Worm (Caenorhabditis elegans) whole organism, mixed stage, embryonic: ENCODE results near the gene T22D1.8.

Experiments
- M03D4.4 ChIP-seq: sonication (generic microtip); optimal IDR thresholded peaks from 2 replicates; lab custom pipeline; 2017; ENCODE audit warnings: mild to moderate bottlenecking, missing genetic modification characterization, missing compliant biosample characterization
- ceh-39 ChIP-seq: fragments of 150-350 bp; optimal IDR thresholded peaks from 2 replicates; lab custom pipeline; 2014; ENCODE audit warnings: missing biosample characterization, missing genetic modification characterization
- cnd-1 ChIP-seq: fragments of 200-800 bp; sonication (Bioruptor generic); optimal IDR thresholded peaks from 2 replicates; lab custom pipeline; 2018; ENCODE audit warnings: mild to moderate bottlenecking, missing genetic modification characterization, missing compliant biosample characterization
- elt-3 ChIP-seq: fragments of 150-350 bp; optimal IDR thresholded peaks from 2 replicates; lab custom pipeline; 2014; ENCODE audit warnings: missing biosample characterization, missing genetic modification characterization
- nhr-28 ChIP-seq: fragments of 150-350 bp; optimal IDR thresholded peaks from 2 replicates; lab custom pipeline; 2014; ENCODE audit warnings: missing biosample characterization, missing genetic modification characterization
- unc-62 ChIP-seq: fragments of 150-350 bp; optimal IDR thresholded peaks from 2 replicates; lab custom pipeline; 2014; ENCODE audit warnings: missing biosample characterization, missing genetic modification reagents, missing genetic modification characterization

- TF ChIP-seq unc-62 = no peak
- no peak for TF ChIP-seq ceh-39 (tag; lab: Kevin White, UChicago)
- no peak for TF ChIP-seq cnd-1 (tag; lab: Kevin White, UChicago)
- no peak for TF ChIP-seq elt-3 (tag; lab: Kevin White, UChicago)
- no peak for TF ChIP-seq nhr-28 (tag; lab: Kevin White, UChicago)
- TF ChIP-seq M03D4.4 (tag; lab: Kevin White, UChicago) = no peak
These were observed 19.4 kb upstream of the T22D1.8 start for ce11 chrIV:6925520-6925919.
